Worm (Caenorhabditis elegans): ENCODE data around the gene T12G3.11.

T12G3.11 gene

ce11 chrIV:12029722-12030182 lies at the start of gene T12G3.11:
Gene T12G3.11 (minus strand): TSS chrIV:12029772.
- TF ChIP-seq med-1 (GFP tag; optimal IDR thresholded peaks at IDR 0.05; ENCODE audit: insufficient read depth) (no peak), cog-1 (tag; optimal IDR thresholded peaks at IDR 0.05) (no peak), ztf-29 (GFP tag; IDR thresholded peaks at IDR 0.05) (no peak), ztf-23 (GFP tag; IDR thresholded peaks at IDR 0.05) (no peak)

- TF ChIP-seq T22C8.4 (GFP tag; IDR thresholded peaks at IDR 0.05) (no peak), ztf-29 (GFP tag; IDR thresholded peaks at IDR 0.05) (no peak)
Measured at ce11 chrIV:12078907-12079523, 49.4 kb upstream of the T12G3.11 start, which contains the start of gene lex-1. Gene lex-1 (plus strand): TSS chrIV:12079473.

- TF ChIP-seq flt-1 (GFP tag; IDR thresholded peaks at IDR 0.05) (no peak), klf-2 (GFP tag; conservative IDR thresholded peaks at IDR 0.05) (no peak), ztf-29 (GFP tag; IDR thresholded peaks at IDR 0.05) (no peak), cog-1 (tag; optimal IDR thresholded peaks at IDR 0.05) (no peak), ztf-23 (GFP tag; IDR thresholded peaks at IDR 0.05) (no peak), T22C8.4 (GFP tag; IDR thresholded peaks at IDR 0.05) (no peak), med-1 (GFP tag; optimal IDR thresholded peaks at IDR 0.05; ENCODE audit: insufficient read depth) (no peak), ref-1 (GFP tag; conservative IDR thresholded peaks at IDR 0.05) (no peak), tab-1 (GFP tag; IDR thresholded peaks at IDR 0.05) (no peak)
Measured at ce11 chrIV:12078112-12078812, 48.7 kb upstream of the T12G3.11 start, which contains the start of gene tmed-1. Gene tmed-1 (minus strand): TSS chrIV:12078162.

ce11 chrIV:12075497-12075896 lies 45.9 kb upstream of the T12G3.11 start, which contains the start of gene K08E4.7:
Gene K08E4.7 (plus strand): TSS chrIV:12075797.
- TF ChIP-seq cog-1 (tag; optimal IDR thresholded peaks at IDR 0.05) (no peak), flt-1 (GFP tag; IDR thresholded peaks at IDR 0.05) (no peak), tab-1 (GFP tag; IDR thresholded peaks at IDR 0.05) (no peak), ztf-23 (GFP tag; IDR thresholded peaks at IDR 0.05) (no peak), med-1 (GFP tag; optimal IDR thresholded peaks at IDR 0.05; ENCODE audit: insufficient read depth) (no peak), T22C8.4 (GFP tag; IDR thresholded peaks at IDR 0.05) (no peak), ref-1 (GFP tag; conservative IDR thresholded peaks at IDR 0.05) (no peak), klf-2 (GFP tag; conservative IDR thresholded peaks at IDR 0.05) (no peak), ztf-29 (GFP tag; IDR thresholded peaks at IDR 0.05) (no peak)

ce11 chrIV:12068590-12068989 lies 39.0 kb upstream of the T12G3.11 start, which contains the start of gene bath-37:
Gene bath-37 (plus strand): TSS chrIV:12068890.
- TF ChIP-seq tab-1 (GFP tag; IDR thresholded peaks at IDR 0.05) (no peak), cog-1 (tag; optimal IDR thresholded peaks at IDR 0.05) (no peak), klf-2 (GFP tag; conservative IDR thresholded peaks at IDR 0.05) (no peak), T22C8.4 (GFP tag; IDR thresholded peaks at IDR 0.05) (no peak), flt-1 (GFP tag; IDR thresholded peaks at IDR 0.05) (no peak), ztf-29 (GFP tag; IDR thresholded peaks at IDR 0.05) (no peak), med-1 (GFP tag; optimal IDR thresholded peaks at IDR 0.05; ENCODE audit: insufficient read depth) (no peak)

ce11 chrIV:12061229-12061628 lies 31.7 kb upstream of the T12G3.11 start, which contains the start of gene K08E4.8:
Gene K08E4.8 (minus strand): TSS chrIV:12061329.
- TF ChIP-seq ztf-23 (GFP tag; IDR thresholded peaks at IDR 0.05) (no peak), T22C8.4 (GFP tag; IDR thresholded peaks at IDR 0.05) (no peak), ref-1 (GFP tag; conservative IDR thresholded peaks at IDR 0.05) (no peak), med-1 (GFP tag; optimal IDR thresholded peaks at IDR 0.05; ENCODE audit: insufficient read depth) (no peak), flt-1 (GFP tag; IDR thresholded peaks at IDR 0.05) (no peak), tab-1 (GFP tag; IDR thresholded peaks at IDR 0.05) (no peak), klf-2 (GFP tag; conservative IDR thresholded peaks at IDR 0.05) (no peak), cog-1 (tag; optimal IDR thresholded peaks at IDR 0.05) (no peak), ztf-29 (GFP tag; IDR thresholded peaks at IDR 0.05) (no peak)

- TF ChIP-seq T22C8.4 (GFP tag; IDR thresholded peaks at IDR 0.05) (no peak), cog-1 (tag; optimal IDR thresholded peaks at IDR 0.05) (no peak)
Measured at ce11 chrIV:12057508-12057907, 27.9 kb upstream of the T12G3.11 start, which contains the start of gene K08E4.3. Gene K08E4.3 (plus strand): TSS chrIV:12057742.

ce11 chrIV:12056603-12057002 lies 27.0 kb upstream of the T12G3.11 start, which contains the start of gene K08E4.2:
Gene K08E4.2 (minus strand): TSS chrIV:12056656.
- no peak for TF ChIP-seq T22C8.4 (GFP tag; IDR thresholded peaks at IDR 0.05)
- TF ChIP-seq ref-1 (GFP tag; conservative IDR thresholded peaks at IDR 0.05), result no peak
- no peak for TF ChIP-seq ztf-23 (GFP tag; IDR thresholded peaks at IDR 0.05)
- TF ChIP-seq tab-1 (GFP tag; IDR thresholded peaks at IDR 0.05), result no peak
- TF ChIP-seq cog-1 (tag; optimal IDR thresholded peaks at IDR 0.05), result no peak
- no peak for TF ChIP-seq ztf-29 (GFP tag; IDR thresholded peaks at IDR 0.05)
- TF ChIP-seq klf-2 (GFP tag; conservative IDR thresholded peaks at IDR 0.05), result no peak
- no peak for TF ChIP-seq flt-1 (GFP tag; IDR thresholded peaks at IDR 0.05)
- no peak for TF ChIP-seq med-1 (GFP tag; optimal IDR thresholded peaks at IDR 0.05; ENCODE audit: insufficient read depth)

- TF ChIP-seq flt-1 (GFP tag; IDR thresholded peaks at IDR 0.05) (no peak), cog-1 (tag; optimal IDR thresholded peaks at IDR 0.05) (no peak), ztf-23 (GFP tag; IDR thresholded peaks at IDR 0.05) (no peak), ref-1 (GFP tag; conservative IDR thresholded peaks at IDR 0.05) (no peak), klf-2 (GFP tag; conservative IDR thresholded peaks at IDR 0.05) (no peak), ztf-29 (GFP tag; IDR thresholded peaks at IDR 0.05) (no peak), med-1 (GFP tag; optimal IDR thresholded peaks at IDR 0.05; ENCODE audit: insufficient read depth) (no peak), T22C8.4 (GFP tag; IDR thresholded peaks at IDR 0.05) (no peak), tab-1 (GFP tag; IDR thresholded peaks at IDR 0.05) (no peak)
Measured at ce11 chrIV:12052461-12052860, 22.9 kb upstream of the T12G3.11 start.

Data from whole organism, midembryonic.